Worm (Caenorhabditis elegans) whole organism, L4/young adult: ENCODE results near the gene W05H9.4.

Source experiments
- W03F9.2 ChIP-seq: fragments of 150-350 bp; optimal IDR thresholded peaks from 2 replicates; lab custom pipeline; 2014; ENCODE audit warnings: missing biosample characterization, missing genetic modification characterization
- dao-5 ChIP-seq: sonication (generic microtip); optimal IDR thresholded peaks from 2 replicates; lab custom pipeline; 2016; ENCODE audit warnings: missing genotype, missing genetic modification characterization, moderate library complexity, missing compliant biosample characterization
- him-1 ChIP-seq: sonication (generic microtip); optimal IDR thresholded peaks from 2 replicates; lab custom pipeline; 2016; ENCODE audit warnings: missing genotype, missing genetic modification reagents, missing genetic modification characterization, missing compliant biosample characterization

- TF ChIP-seq dao-5 (tag; lab: Kevin White, UChicago) = no peak
- no peak for TF ChIP-seq him-1 (tag; lab: Kevin White, UChicago)
- TF ChIP-seq W03F9.2 (tag; lab: Kevin White, UChicago) = no peak
Observed at ce11 chrX:6224841-6225240, 38.6 kb upstream of the W05H9.4 start.
